Worm (Caenorhabditis elegans) whole organism, mixed stage, embryonic: ENCODE results near the gene ZK622.4.

Experiments
- blmp-1 ChIP-seq: fragments of 150-350 bp; optimal IDR thresholded peaks from 2 replicates; lab custom pipeline; 2014; ENCODE audit warnings: missing biosample characterization, missing genetic modification characterization
- elt-1 ChIP-seq: sonication (generic microtip); optimal IDR thresholded peaks from 2 replicates; lab custom pipeline; 2017; ENCODE audit warnings: missing genetic modification characterization, mild to moderate bottlenecking, missing compliant biosample characterization, antibody characterized with exemption, moderate library complexity, borderline replicate concordance; ENCODE audit not compliant: insufficient read depth
- elt-3 ChIP-seq: fragments of 150-350 bp; optimal IDR thresholded peaks from 2 replicates; lab custom pipeline; 2014; ENCODE audit warnings: missing biosample characterization, missing genetic modification characterization
- flh-1 ChIP-seq: fragments of 200-800 bp; sonication (Bioruptor generic); optimal IDR thresholded peaks from 2 replicates; lab custom pipeline; 2018; ENCODE audit warnings: mild to moderate bottlenecking, missing genetic modification characterization, moderate library complexity, missing compliant biosample characterization
- lin-13 ChIP-seq: fragments of 150-350 bp; optimal IDR thresholded peaks from 2 replicates; lab custom pipeline; 2014; ENCODE audit warnings: missing biosample characterization, missing genetic modification characterization
- mab-5 ChIP-seq: fragments of 150-350 bp; optimal IDR thresholded peaks from 2 replicates; lab custom pipeline; 2014; ENCODE audit warnings: missing biosample characterization, missing genetic modification characterization
- nhr-237 ChIP-seq: fragments of 150-350 bp; optimal IDR thresholded peaks from 2 replicates; lab custom pipeline; 2014; ENCODE audit warnings: missing biosample characterization, missing genetic modification characterization
- nhr-28 ChIP-seq: fragments of 150-350 bp; optimal IDR thresholded peaks from 2 replicates; lab custom pipeline; 2014; ENCODE audit warnings: missing biosample characterization, missing genetic modification characterization
- nhr-76 ChIP-seq: sonication (generic microtip); optimal IDR thresholded peaks from 2 replicates; lab custom pipeline; 2017; ENCODE audit warnings: missing biosample characterization, missing genetic modification characterization
- snpc-4 ChIP-seq: fragments of 150-350 bp; optimal IDR thresholded peaks from 2 replicates; lab custom pipeline; 2014; ENCODE audit warnings: missing biosample characterization, missing genetic modification characterization
- sptf-1 ChIP-seq: sonication (generic microtip); optimal IDR thresholded peaks from 2 replicates; lab custom pipeline; 2017; ENCODE audit warnings: mild to moderate bottlenecking, missing genetic modification characterization, moderate library complexity, missing compliant biosample characterization

DNA sequence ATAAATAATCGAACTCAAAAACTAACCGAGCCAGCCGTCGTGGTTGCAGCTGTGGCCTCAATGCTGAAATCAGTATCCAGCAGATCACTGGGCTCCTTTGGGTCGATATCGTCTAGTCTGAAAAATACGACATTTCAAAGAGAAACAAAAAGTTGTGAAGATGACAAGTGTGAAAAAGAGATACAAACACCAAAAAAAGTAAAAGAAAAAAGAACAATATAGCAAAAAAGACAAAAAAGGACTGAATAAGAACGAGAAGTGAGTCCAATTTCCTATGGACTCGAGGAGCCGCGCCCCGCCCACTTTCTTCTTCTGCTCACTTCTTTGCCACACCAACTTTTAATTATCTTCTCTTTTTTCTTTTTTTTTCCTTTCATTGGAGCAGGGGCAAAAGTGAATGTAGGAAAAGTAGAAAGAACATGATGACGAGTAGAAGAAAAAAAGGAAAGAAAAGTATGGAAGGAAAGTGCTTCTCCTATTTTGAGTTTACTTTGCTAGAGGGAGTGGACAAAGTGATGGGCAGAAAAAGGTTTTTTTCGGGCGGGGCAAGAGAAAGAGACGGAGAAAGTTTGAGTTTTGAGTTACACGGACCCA is 20.7 kb upstream of the ZK622.4 start, which contains the start of gene drn-1:
- TF ChIP-seq nhr-237 (tag; lab: Kevin White, UChicago) = no peak
- no peak for TF ChIP-seq lin-13 (tag; lab: Kevin White, UChicago)
- TF ChIP-seq elt-1 (tag; lab: Kevin White, UChicago) = no peak
- TF ChIP-seq sptf-1 (tag; lab: Kevin White, UChicago) = no peak
- no peak for TF ChIP-seq nhr-28 (tag; lab: Kevin White, UChicago)
- no peak for TF ChIP-seq mab-5
- TF ChIP-seq nhr-76 = no peak
- TF ChIP-seq flh-1 (GFP tag; lab: Kevin White, UChicago) = no peak
- TF ChIP-seq elt-3 (tag; lab: Kevin White, UChicago) = no peak
- no peak for TF ChIP-seq snpc-4 (tag; lab: Kevin White, UChicago)
- TF ChIP-seq blmp-1 (tag; lab: Kevin White, UChicago) = no peak
